Fruit fly (Drosophila melanogaster) whole organism, embryonic: Measurements from ENCODE around the gene Gycbeta100B.
A peak's percentile ranks its signal among the peaks of the same experiment; 100 is the strongest.

ENCODE experiments used
- Awh ChIP-seq: fragments of 200-800 bp; sonication (Bioruptor generic); IDR thresholded peaks from 2 replicates; pipeline ENCODE4, ENCODE4 v1.3.6; 2022; ENCODE audit warnings: missing biosample characterization, missing genetic modification characterization
- C15 ChIP-seq: fragments of 200-800 bp; sonication (Bioruptor generic); IDR thresholded peaks from 3 replicates; pipeline ENCODE4 v1.3.6; 2022; ENCODE audit warnings: missing biosample characterization, missing genetic modification characterization
- CG10209 ChIP-seq: fragments of 200-800 bp; sonication (Bioruptor generic); optimal IDR thresholded peaks from 3 replicates; lab custom pipeline; 2017; ENCODE audit warnings: missing biosample characterization, mild to moderate bottlenecking, missing genetic modification characterization, missing genetic modification reagents
- CG10959 ChIP-seq: fragments of 200-800 bp; sonication (Bioruptor generic); IDR thresholded peaks from 2 replicates; pipeline ENCODE4 v1.3.6; 2022; ENCODE audit warnings: missing biosample characterization, missing genetic modification characterization
- CG10979 ChIP-seq: fragments of 200-800 bp; sonication (Bioruptor generic); optimal IDR thresholded peaks from 2 replicates; lab custom pipeline; 2018; ENCODE audit warnings: missing biosample characterization, mild to moderate bottlenecking, missing genetic modification characterization, moderate library complexity
- CG11456 ChIP-seq: fragments of 200-800 bp; sonication (Bioruptor generic); IDR thresholded peaks from 3 replicates; pipeline ENCODE4 v1.3.6; 2022; ENCODE audit warnings: missing biosample characterization, missing genetic modification characterization
- CG11695 ChIP-seq: fragments of 200-800 bp; sonication (Bioruptor generic); IDR thresholded peaks from 3 replicates; pipeline ENCODE4 v1.3.6; 2022; ENCODE audit warnings: missing biosample characterization, missing genetic modification characterization
- CG14441 ChIP-seq: fragments of 200-800 bp; sonication (Bioruptor generic); IDR thresholded peaks from 2 replicates; pipeline ENCODE4 v1.3.6; 2022; ENCODE audit warnings: missing biosample characterization, missing genetic modification characterization
- CG14860 ChIP-seq: fragments of 200-800 bp; sonication (Bioruptor generic); IDR thresholded peaks from 3 replicates; pipeline ENCODE4 v1.3.6; 2022; ENCODE audit warnings: missing biosample characterization, missing genetic modification characterization; ENCODE audit not compliant: partially characterized antibody
- CG15479 ChIP-seq: fragments of 200-800 bp; sonication (Bioruptor generic); optimal IDR thresholded peaks from 3 replicates; lab custom pipeline; 2019; ENCODE audit warnings: missing biosample characterization, mild to moderate bottlenecking, missing genetic modification characterization, moderate library complexity
- CG15514 ChIP-seq: fragments of 200-800 bp; sonication (Bioruptor generic); optimal IDR thresholded peaks from 3 replicates; lab custom pipeline; 2017; ENCODE audit warnings: missing biosample characterization, missing genetic modification characterization, mild to moderate bottlenecking, moderate library complexity, missing genetic modification reagents
- CG1792 ChIP-seq: fragments of 200-800 bp; sonication (Bioruptor generic); optimal IDR thresholded peaks from 2 replicates; lab custom pipeline; 2016; ENCODE audit warnings: missing biosample characterization, missing genetic modification characterization
- CG18262 ChIP-seq: fragments of 200-800 bp; optimal IDR thresholded peaks from 3 replicates; lab custom pipeline; 2019; ENCODE audit warnings: missing biosample characterization, mild to moderate bottlenecking, missing genetic modification characterization, moderate library complexity
- CG18619 ChIP-seq: fragments of 200-800 bp; sonication (Bioruptor generic); optimal IDR thresholded peaks from 3 replicates; lab custom pipeline; 2017; ENCODE audit warnings: missing biosample characterization, mild to moderate bottlenecking, missing genetic modification characterization
- CG31441 ChIP-seq: fragments of 200-800 bp; sonication (Bioruptor generic); IDR thresholded peaks from 2 replicates; pipeline ENCODE4 v1.3.6; 2022; ENCODE audit warnings: missing biosample characterization, missing genetic modification characterization
- CG4328 ChIP-seq: fragments of 200-800 bp; sonication (Bioruptor generic); optimal IDR thresholded peaks from 3 replicates; lab custom pipeline; 2017; ENCODE audit warnings: missing biosample characterization, missing genetic modification reagents, missing genetic modification characterization
- CG5953 ChIP-seq: fragments of 200-800 bp; sonication (Bioruptor generic); IDR thresholded peaks from 2 replicates; pipeline ENCODE4 v1.3.6; 2022; ENCODE audit warnings: missing biosample characterization, missing genetic modification characterization
- CG8924 ChIP-seq: fragments of 200-800 bp; optimal IDR thresholded peaks from 3 replicates; lab custom pipeline; 2019; ENCODE audit warnings: missing biosample characterization, mild to moderate bottlenecking, missing genetic modification characterization, moderate library complexity
- CG9215 ChIP-seq: fragments of 200-800 bp; sonication (Bioruptor generic); IDR thresholded peaks from 2 replicates; pipeline ENCODE4 v1.3.6; 2022; ENCODE audit warnings: missing biosample characterization, missing genetic modification characterization
- CTCF ChIP-seq: fragments of 200-800 bp; sonication (Bioruptor generic); optimal IDR thresholded peaks from 2 replicates; lab custom pipeline; 2017; ENCODE audit warnings: missing biosample characterization, mild to moderate bottlenecking, missing genetic modification characterization, moderate library complexity
- Dll ChIP-seq: fragments of 200-800 bp; sonication (Bioruptor generic); IDR thresholded peaks from 4 replicates; pipeline ENCODE4 v1.3.6; 2022; ENCODE audit warnings: missing biosample characterization, missing genetic modification characterization; ENCODE audit not compliant: partially characterized antibody
- Dp ChIP-seq: fragments of 200-800 bp; sonication (Bioruptor generic); optimal IDR thresholded peaks from 2 replicates; lab custom pipeline; 2018; ENCODE audit warnings: missing biosample characterization, mild to moderate bottlenecking, missing genetic modification characterization, moderate library complexity
- Ets97D ChIP-seq: fragments of 200-800 bp; sonication (Bioruptor generic); optimal IDR thresholded peaks from 3 replicates; lab custom pipeline; 2016; ENCODE audit warnings: missing biosample characterization, missing genetic modification characterization
- Gug ChIP-seq: fragments of 200-800 bp; sonication (Bioruptor generic); IDR thresholded peaks from 4 replicates; pipeline ENCODE4 v1.3.6; 2022; ENCODE audit warnings: missing biosample characterization, missing genetic modification characterization
- HmgD ChIP-seq: fragments of 200-800 bp; sonication (Bioruptor generic); optimal IDR thresholded peaks from 3 replicates; lab custom pipeline; 2016; ENCODE audit warnings: missing biosample characterization, missing genetic modification characterization
- Hsf ChIP-seq: fragments of 200-800 bp; sonication (Bioruptor generic); optimal IDR thresholded peaks from 3 replicates; lab custom pipeline; 2016; ENCODE audit warnings: missing biosample characterization, missing genetic modification characterization
- Lhr ChIP-seq: fragments of 200-800 bp; sonication (Bioruptor generic); optimal IDR thresholded peaks from 3 replicates; lab custom pipeline; 2017; ENCODE audit warnings: mild to moderate bottlenecking, missing biosample characterization, missing genetic modification reagents, missing genetic modification characterization
- Myb ChIP-seq: fragments of 200-800 bp; sonication (Bioruptor generic); optimal IDR thresholded peaks from 2 replicates; lab custom pipeline; 2016; ENCODE audit warnings: missing biosample characterization, missing genetic modification characterization
- NC2β ChIP-seq: fragments of 200-800 bp; sonication (Bioruptor generic); optimal IDR thresholded peaks from 2 replicates; lab custom pipeline; 2016; ENCODE audit warnings: missing biosample characterization, missing genetic modification characterization
- Rfx ChIP-seq: fragments of 200-800 bp; sonication (Bioruptor generic); IDR thresholded peaks from 2 replicates; pipeline ENCODE4 v1.3.6; 2022; ENCODE audit warnings: missing biosample characterization, missing genetic modification characterization
- Sin3A ChIP-seq: fragments of >200 bp; optimal IDR thresholded peaks from 2 replicates; lab custom pipeline; 2018
- Xbp1 ChIP-seq: fragments of 200-800 bp; sonication (Bioruptor generic); optimal IDR thresholded peaks from 3 replicates; lab custom pipeline; 2016; ENCODE audit warnings: missing biosample characterization, mild to moderate bottlenecking, missing genetic modification characterization
- ab ChIP-seq: fragments of 200-800 bp; sonication (Bioruptor generic); optimal IDR thresholded peaks from 2 replicates; lab custom pipeline; 2016; ENCODE audit warnings: missing biosample characterization, missing genetic modification characterization
- az2 ChIP-seq: fragments of 200-800 bp; sonication (Bioruptor generic); optimal IDR thresholded peaks from 3 replicates; lab custom pipeline; 2016; ENCODE audit warnings: missing biosample characterization, missing genetic modification characterization
- chn ChIP-seq: fragments of 200-800 bp; sonication (Bioruptor generic); optimal IDR thresholded peaks from 2 replicates; lab custom pipeline; 2016; ENCODE audit warnings: missing biosample characterization, missing genetic modification characterization
- crp ChIP-seq, 2 experiments: fragments of 200-800 bp; sonication (Bioruptor generic); optimal IDR thresholded peaks; 2 replicates in 1 of 2; 3 replicates in 1 of 2; lab custom pipeline; 2017; ENCODE audit warnings: missing biosample characterization in 2 of 2, missing genetic modification characterization in 2 of 2, mild to moderate bottlenecking in 1 of 2, moderate library complexity in 1 of 2
- dysf ChIP-seq: fragments of 200-800 bp; sonication (Bioruptor generic); IDR thresholded peaks from 3 replicates; pipeline ENCODE4 v1.3.6; 2022; ENCODE audit warnings: missing biosample characterization, missing genetic modification characterization
- ewg ChIP-seq: fragments of 200-800 bp; sonication (Bioruptor generic); optimal IDR thresholded peaks from 3 replicates; lab custom pipeline; 2017; ENCODE audit warnings: mild to moderate bottlenecking, missing biosample characterization, missing genetic modification reagents, missing genetic modification characterization
- fu2 ChIP-seq: fragments of 200-800 bp; sonication (Bioruptor generic); optimal IDR thresholded peaks from 2 replicates; lab custom pipeline; 2016; ENCODE audit warnings: missing biosample characterization, missing genetic modification characterization
- gce ChIP-seq: fragments of 200-800 bp; sonication (Bioruptor generic); IDR thresholded peaks from 3 replicates; pipeline ENCODE4 v1.3.6; 2022; ENCODE audit warnings: missing biosample characterization, missing genetic modification characterization
- gcm ChIP-seq: fragments of 200-800 bp; sonication (Bioruptor generic); optimal IDR thresholded peaks from 2 replicates; lab custom pipeline; 2019; ENCODE audit warnings: missing biosample characterization, mild to moderate bottlenecking, missing genetic modification characterization, moderate library complexity
- grau ChIP-seq: fragments of 200-800 bp; optimal IDR thresholded peaks from 3 replicates; lab custom pipeline; 2019; ENCODE audit warnings: missing biosample characterization, mild to moderate bottlenecking, missing genetic modification characterization, moderate library complexity
- kni ChIP-seq: fragments of 200-800 bp; sonication (Bioruptor generic); optimal IDR thresholded peaks from 3 replicates; lab custom pipeline; 2017; ENCODE audit warnings: mild to moderate bottlenecking, missing biosample characterization, missing genetic modification reagents, missing genetic modification characterization
- lbe ChIP-seq: fragments of 200-800 bp; sonication (Bioruptor generic); optimal IDR thresholded peaks from 2 replicates; lab custom pipeline; 2016; ENCODE audit warnings: missing biosample characterization, mild to moderate bottlenecking, missing genetic modification characterization
- oc ChIP-seq: fragments of 200-800 bp; sonication (Bioruptor generic); optimal IDR thresholded peaks from 2 replicates; lab custom pipeline; 2018; ENCODE audit warnings: missing biosample characterization, mild to moderate bottlenecking, missing genetic modification characterization, moderate library complexity
- ro ChIP-seq: fragments of 200-800 bp; sonication (Bioruptor generic); IDR thresholded peaks from 2 replicates; pipeline ENCODE4 v1.3.6; 2022; ENCODE audit warnings: missing biosample characterization, missing genetic modification characterization
- scrt ChIP-seq: fragments of 200-800 bp; sonication (Bioruptor generic); optimal IDR thresholded peaks from 2 replicates; lab custom pipeline; 2018; ENCODE audit warnings: missing biosample characterization, mild to moderate bottlenecking, missing genetic modification characterization, moderate library complexity
- toy ChIP-seq: fragments of 200-800 bp; sonication (Bioruptor generic); IDR thresholded peaks from 2 replicates; pipeline ENCODE4 v1.3.6; 2022; ENCODE audit warnings: missing biosample characterization, missing genetic modification characterization
- unc-4 ChIP-seq: fragments of 200-800 bp; sonication (Bioruptor generic); IDR thresholded peaks from 2 replicates; pipeline ENCODE4 v1.3.6; 2022; ENCODE audit warnings: missing biosample characterization, missing genetic modification characterization; ENCODE audit not compliant: partially characterized antibody
- usp ChIP-seq: fragments of >200 bp; optimal IDR thresholded peaks from 2 replicates; lab custom pipeline; 2017; ENCODE audit warnings: missing biosample characterization, missing genetic modification characterization
- zen ChIP-seq: fragments of 200-800 bp; sonication (Bioruptor generic); optimal IDR thresholded peaks from 3 replicates; lab custom pipeline; 2018; ENCODE audit warnings: missing biosample characterization, mild to moderate bottlenecking, missing genetic modification characterization, moderate library complexity

Gycbeta100B gene

dm6 chr3R:31220456-31221336, 86.5 kb downstream of the Gycbeta100B start, which contains the start of gene CG12054 (continued):
- TF ChIP-seq CG18619 (GFP tag; lab: Kevin White, UChicago) (no peak), CG8924 (tag; lab: Kevin White, UChicago) (no peak), Dp (peak; percentile 1), zen (tag; lab: Kevin White, UChicago) (peak; percentile 34), gcm (GFP tag; lab: Kevin White, UChicago) (no peak), ewg (peak; percentile 71), CG1792 (GFP tag; lab: Kevin White, UChicago) (peak; percentile 14), CG10209 (no peak), chn (GFP tag; lab: Kevin White, UChicago) (no peak), fu2 (GFP tag; lab: Kevin White, UChicago) (peak; percentile 45), kni (no peak), CG14441 (GFP tag; lab: Robert Waterston, UW) (no peak), Hsf (GFP tag; lab: Kevin White, UChicago) (no peak), HmgD (no peak), NC2β (no peak), scrt (GFP tag; lab: Kevin White, UChicago) (no peak), Rfx (GFP tag; lab: Robert Waterston, UW) (no peak), CG18262 (tag; lab: Kevin White, UChicago) (no peak), lbe (GFP tag; lab: Kevin White, UChicago) (peak; percentile 20), Gug (peak; percentile 3; the same call in 1 of the 4 replicates), Xbp1 (GFP tag; lab: Kevin White, UChicago) (peak; percentile 10), Ets97D (GFP tag; lab: Kevin White, UChicago) (peak; percentile 28), CTCF (peak; percentile 60), CG15479 (peak; percentile 93), unc-4 (no peak), CG31441 (GFP tag; lab: Robert Waterston, UW) (no peak), CG9215 (no peak), oc (tag; lab: Kevin White, UChicago) (no peak), ro (GFP tag; lab: Robert Waterston, UW) (no peak), CG11456 (no peak), Lhr (peak; percentile 71), CG14860 (no peak), gce (no peak), CG4328 (no peak), crp (GFP tag; optimal IDR thresholded peaks at IDR 0.05; lab: Kevin White, UChicago) (no peak), CG10959 (GFP tag; lab: Robert Waterston, UW) (no peak), dysf (GFP tag; lab: Robert Waterston, UW) (no peak), CG15514 (GFP tag; lab: Kevin White, UChicago) (peak; percentile 59), Myb (GFP tag; lab: Kevin White, UChicago) (peak; percentile 3), ab (GFP tag; lab: Kevin White, UChicago) (no peak), CG5953 (GFP tag; lab: Robert Waterston, UW) (no peak), az2 (GFP tag; lab: Kevin White, UChicago) (no peak), Awh (GFP tag; lab: Robert Waterston, UW) (no peak), CG11695 (GFP tag; lab: Robert Waterston, UW) (no peak), CG10979 (tag; lab: Kevin White, UChicago) (no peak), Sin3A (lab: Kevin White, UChicago) (peak; percentile 73), usp (GFP tag; lab: Kevin White, UChicago) (no peak), toy (GFP tag; lab: Robert Waterston, UW) (no peak), grau (no peak), Dll (GFP tag; lab: Robert Waterston, UW) (no peak), C15 (no peak)
